Fruit fly (Drosophila melanogaster) S2 (cell line): ENCODE data around the gene CG42486.

ENCODE experiments used
- CG8478 ChIP-seq: fragments of >200 bp; optimal IDR thresholded peaks from 2 replicates; lab custom pipeline; 2018
- CTCF ChIP-seq, 2 experiments: fragments of >200 bp; optimal IDR thresholded peaks; 2 replicates each; lab custom pipeline; 2018

Gene CG42486

dm6 chr2L:11842291-11843187 lies at the start of gene CG42486, which contains the start of the genes CG44008, CG14933 and CG46426:
Gene CG42486 (plus strand): TSS chr2L:11843137.
Gene CG44008 (minus strand): TSS chr2L:11842445.
Gene CG14933 (plus strand): TSS chr2L:11842828.
Gene CG46426 (plus strand): TSS chr2L:11842828.
- no peak for TF ChIP-seq CG8478 (lab: Kevin White, UChicago)
- TF ChIP-seq CTCF (optimal IDR thresholded peaks at IDR 0.05; lab: Kevin White, UChicago), result no peak

- TF ChIP-seq CTCF (optimal IDR thresholded peaks at IDR 0.05; lab: Kevin White, UChicago) (no peak), CG8478 (lab: Kevin White, UChicago) (no peak)
Observed at dm6 chr2L:11793986-11794385, 49.0 kb upstream of the CG42486 start, which contains the start of gene CG14937. Gene CG14937 (minus strand): TSS chr2L:11794086.

dm6 chr2L:11797127-11797526 lies 45.8 kb upstream of the CG42486 start:
- TF ChIP-seq CTCF (optimal IDR thresholded peaks at IDR 0.05; lab: Kevin White, UChicago), result no peak
- TF ChIP-seq CG8478 (lab: Kevin White, UChicago), result no peak

dm6 chr2L:11804228-11805044 lies 38.5 kb upstream of the CG42486 start:
- TF ChIP-seq CG8478 (lab: Kevin White, UChicago) (no peak), CTCF (optimal IDR thresholded peaks at IDR 0.05; lab: Kevin White, UChicago) (no peak)

dm6 chr2L:11806022-11806700 lies 36.8 kb upstream of the CG42486 start:
- TF ChIP-seq CTCF (optimal IDR thresholded peaks at IDR 0.05; lab: Kevin White, UChicago) (no peak), CG8478 (lab: Kevin White, UChicago) (no peak)

dm6 chr2L:11806701-11807674 lies 35.9 kb upstream of the CG42486 start:
- TF ChIP-seq CG8478 (lab: Kevin White, UChicago) (no peak), CTCF (optimal IDR thresholded peaks at IDR 0.05; lab: Kevin White, UChicago) (no peak)

- TF ChIP-seq CG8478 (lab: Kevin White, UChicago), result no peak
Observed at dm6 chr2L:11807697-11808226, 35.2 kb upstream of the CG42486 start.

dm6 chr2L:11808327-11808701 lies 34.6 kb upstream of the CG42486 start:
- no peak for TF ChIP-seq CTCF (optimal IDR thresholded peaks at IDR 0.05; lab: Kevin White, UChicago)

- TF ChIP-seq CTCF (optimal IDR thresholded peaks at IDR 0.05; lab: Kevin White, UChicago), result peak in 1 of 2 experiments; percentile 16
- TF ChIP-seq CG8478 (lab: Kevin White, UChicago), result no peak
Observed at dm6 chr2L:11808702-11809583, 34.0 kb upstream of the CG42486 start, which contains the start of gene crol. Gene crol (minus strand): TSS chr2L:11809438.

- TF ChIP-seq CG8478 (lab: Kevin White, UChicago) (no peak), CTCF (optimal IDR thresholded peaks at IDR 0.05; lab: Kevin White, UChicago) (no peak)
Observed at dm6 chr2L:11809823-11810222, 33.1 kb upstream of the CG42486 start.

dm6 chr2L:11812781-11813664 lies 29.9 kb upstream of the CG42486 start:
- TF ChIP-seq CTCF (optimal IDR thresholded peaks at IDR 0.05; lab: Kevin White, UChicago) (no peak), CG8478 (lab: Kevin White, UChicago) (no peak)
